Fruit fly (Drosophila melanogaster) whole organism, embryonic: ENCODE results near the gene Syx13.
A peak's percentile ranks its signal among the peaks of the same experiment; 100 is the strongest.

ENCODE experiments used
- Atf3 ChIP-seq: fragments of 200-800 bp; sonication (Bioruptor generic); optimal IDR thresholded peaks from 3 replicates; lab custom pipeline; 2016; ENCODE audit warnings: missing biosample characterization, missing genetic modification characterization
- BtbVII ChIP-seq: fragments of 200-800 bp; sonication (Bioruptor generic); optimal IDR thresholded peaks from 3 replicates; lab custom pipeline; 2017; ENCODE audit warnings: missing biosample characterization, mild to moderate bottlenecking, missing genetic modification characterization
- CG10274 ChIP-seq: fragments of 200-800 bp; sonication (Bioruptor generic); optimal IDR thresholded peaks from 3 replicates; lab custom pipeline; 2017; ENCODE audit warnings: missing biosample characterization, mild to moderate bottlenecking, missing genetic modification characterization
- CG10565 ChIP-seq: fragments of 200-800 bp; sonication (Bioruptor generic); optimal IDR thresholded peaks from 3 replicates; lab custom pipeline; 2016; ENCODE audit warnings: missing biosample characterization, mild to moderate bottlenecking, missing genetic modification characterization
- CG12104 ChIP-seq: fragments of 200-800 bp; sonication (Bioruptor generic); optimal IDR thresholded peaks from 3 replicates; lab custom pipeline; 2016; ENCODE audit warnings: missing biosample characterization, missing genetic modification characterization
- CG12219 ChIP-seq: fragments of 200-800 bp; sonication (Bioruptor generic); optimal IDR thresholded peaks from 3 replicates; lab custom pipeline; 2018; ENCODE audit warnings: missing biosample characterization, mild to moderate bottlenecking, missing genetic modification characterization
- CG12391 ChIP-seq: fragments of 200-800 bp; sonication (Bioruptor generic); optimal IDR thresholded peaks from 3 replicates; lab custom pipeline; 2018; ENCODE audit warnings: missing biosample characterization, mild to moderate bottlenecking, missing genetic modification characterization, moderate library complexity
- CG12659 ChIP-seq: fragments of 200-800 bp; sonication (Bioruptor generic); optimal IDR thresholded peaks from 3 replicates; lab custom pipeline; 2017; ENCODE audit warnings: mild to moderate bottlenecking, missing biosample characterization, missing genetic modification reagents, missing genetic modification characterization
- CG14014 ChIP-seq: fragments of 200-800 bp; sonication (Bioruptor generic); IDR thresholded peaks from 2 replicates; pipeline ENCODE4 v1.3.6; 2022; ENCODE audit warnings: missing biosample characterization, missing genetic modification characterization
- CG14441 ChIP-seq: fragments of 200-800 bp; sonication (Bioruptor generic); IDR thresholded peaks from 2 replicates; pipeline ENCODE4 v1.3.6; 2022; ENCODE audit warnings: missing biosample characterization, missing genetic modification characterization
- CG16779 ChIP-seq: fragments of 200-800 bp; sonication (Bioruptor generic); IDR thresholded peaks from 2 replicates; pipeline ENCODE4 v1.3.6; 2022; ENCODE audit warnings: missing biosample characterization, missing genetic modification characterization
- CG17912 ChIP-seq: fragments of 200-800 bp; sonication (Bioruptor generic); optimal IDR thresholded peaks from 2 replicates; lab custom pipeline; 2018; ENCODE audit warnings: missing biosample characterization, mild to moderate bottlenecking, missing genetic modification characterization
- CG1832 ChIP-seq: fragments of 200-800 bp; sonication (Bioruptor generic); optimal IDR thresholded peaks from 2 replicates; lab custom pipeline; 2017; ENCODE audit warnings: missing biosample characterization, mild to moderate bottlenecking, missing genetic modification characterization, inconsistent platforms
- CG30431 ChIP-seq: fragments of 200-800 bp; sonication (Bioruptor generic); optimal IDR thresholded peaks from 2 replicates; lab custom pipeline; 2017; ENCODE audit warnings: missing biosample characterization, missing genetic modification characterization
- CG31441 ChIP-seq: fragments of 200-800 bp; sonication (Bioruptor generic); IDR thresholded peaks from 2 replicates; pipeline ENCODE4 v1.3.6; 2022; ENCODE audit warnings: missing biosample characterization, missing genetic modification characterization
- CG33213 ChIP-seq: fragments of 200-800 bp; sonication (Bioruptor generic); optimal IDR thresholded peaks from 3 replicates; lab custom pipeline; 2016; ENCODE audit warnings: missing biosample characterization, missing genetic modification characterization
- CG4282 ChIP-seq: fragments of 200-800 bp; sonication (Bioruptor generic); optimal IDR thresholded peaks from 2 replicates; lab custom pipeline; 2016; ENCODE audit warnings: missing biosample characterization, missing genetic modification characterization
- CG4854 ChIP-seq: fragments of 200-800 bp; sonication (Bioruptor generic); optimal IDR thresholded peaks from 2 replicates; lab custom pipeline; 2016; ENCODE audit warnings: missing biosample characterization, missing genetic modification characterization, inconsistent platforms
- CG5245 ChIP-seq: fragments of 200-800 bp; sonication (Bioruptor generic); optimal IDR thresholded peaks from 3 replicates; lab custom pipeline; 2016; ENCODE audit warnings: missing biosample characterization, missing genetic modification characterization
- CG6689 ChIP-seq: fragments of 200-800 bp; sonication (Bioruptor generic); IDR thresholded peaks from 2 replicates; pipeline ENCODE4 v1.3.6; 2022; ENCODE audit warnings: missing biosample characterization, missing genetic modification characterization
- CG6854 ChIP-seq: fragments of 200-800 bp; sonication (Bioruptor generic); optimal IDR thresholded peaks from 3 replicates; lab custom pipeline; 2017; ENCODE audit warnings: missing biosample characterization, mild to moderate bottlenecking, missing genetic modification characterization
- CG7357 ChIP-seq: fragments of 200-800 bp; sonication (Bioruptor generic); IDR thresholded peaks from 3 replicates; pipeline ENCODE4 v1.3.6; 2022; ENCODE audit warnings: missing biosample characterization, missing genetic modification characterization
- CG8089 ChIP-seq: fragments of 200-800 bp; sonication (Bioruptor generic); optimal IDR thresholded peaks from 3 replicates; lab custom pipeline; 2016; ENCODE audit warnings: missing biosample characterization, missing genetic modification characterization
- CG8765 ChIP-seq: fragments of 200-800 bp; sonication (Bioruptor generic); IDR thresholded peaks from 2 replicates; pipeline ENCODE4 v1.3.6; 2022; ENCODE audit warnings: missing biosample characterization, missing genetic modification characterization
- D19A ChIP-seq: fragments of 200-800 bp; optimal IDR thresholded peaks from 3 replicates; lab custom pipeline; 2019; ENCODE audit warnings: missing biosample characterization, mild to moderate bottlenecking, missing genetic modification characterization, moderate library complexity
- D19B ChIP-seq: fragments of 200-800 bp; sonication (Bioruptor generic); optimal IDR thresholded peaks from 2 replicates; lab custom pipeline; 2017; ENCODE audit warnings: missing biosample characterization, mild to moderate bottlenecking, missing genetic modification characterization
- Dad ChIP-seq: fragments of 200-800 bp; sonication (Bioruptor generic); optimal IDR thresholded peaks from 3 replicates; lab custom pipeline; 2016; ENCODE audit warnings: missing biosample characterization, missing genetic modification characterization
- HLHmδ ChIP-seq: fragments of 200-800 bp; sonication (Bioruptor generic); optimal IDR thresholded peaks from 2 replicates; lab custom pipeline; 2018; ENCODE audit warnings: missing biosample characterization, mild to moderate bottlenecking, missing genetic modification characterization, moderate library complexity
- Lhr ChIP-seq: fragments of 200-800 bp; sonication (Bioruptor generic); optimal IDR thresholded peaks from 3 replicates; lab custom pipeline; 2017; ENCODE audit warnings: mild to moderate bottlenecking, missing biosample characterization, missing genetic modification reagents, missing genetic modification characterization
- NC2α ChIP-seq: fragments of 200-800 bp; sonication (Bioruptor generic); optimal IDR thresholded peaks from 2 replicates; lab custom pipeline; 2016; ENCODE audit warnings: missing biosample characterization, missing genetic modification characterization
- Nf-YB ChIP-seq: fragments of 200-800 bp; sonication (Bioruptor generic); optimal IDR thresholded peaks from 3 replicates; lab custom pipeline; 2019; ENCODE audit warnings: missing biosample characterization, mild to moderate bottlenecking, missing genetic modification characterization, moderate library complexity
- Pdp1 ChIP-seq, 2 experiments: fragments of 200-800 bp; sonication (Bioruptor generic); optimal IDR thresholded peaks; 3 replicates each; lab custom pipeline; 2016; ENCODE audit warnings: missing biosample characterization in 2 of 2, missing genetic modification characterization in 2 of 2, mild to moderate bottlenecking in 1 of 2, moderate library complexity in 1 of 2
- Xbp1 ChIP-seq: fragments of 200-800 bp; sonication (Bioruptor generic); optimal IDR thresholded peaks from 3 replicates; lab custom pipeline; 2016; ENCODE audit warnings: missing biosample characterization, mild to moderate bottlenecking, missing genetic modification characterization
- ap ChIP-seq: fragments of 200-800 bp; sonication (Bioruptor generic); IDR thresholded peaks from 2 replicates; pipeline ENCODE4 v1.3.6; 2022; ENCODE audit warnings: missing biosample characterization, missing genetic modification characterization
- btn ChIP-seq: fragments of 200-800 bp; sonication (Bioruptor generic); optimal IDR thresholded peaks from 2 replicates; lab custom pipeline; 2016; ENCODE audit warnings: missing biosample characterization, missing genetic modification characterization
- chinmo ChIP-seq: fragments of 200-800 bp; sonication (Bioruptor generic); IDR thresholded peaks from 4 replicates; pipeline ENCODE4 v1.3.6; 2022; ENCODE audit warnings: missing biosample characterization, missing genetic modification characterization; ENCODE audit not compliant: partially characterized antibody
- crc ChIP-seq: fragments of 200-800 bp; sonication (Bioruptor generic); optimal IDR thresholded peaks from 2 replicates; lab custom pipeline; 2016; ENCODE audit warnings: missing biosample characterization, missing genetic modification characterization
- dmrt99B ChIP-seq: fragments of 200-800 bp; sonication (Bioruptor generic); optimal IDR thresholded peaks from 2 replicates; lab custom pipeline; 2018; ENCODE audit warnings: missing biosample characterization, mild to moderate bottlenecking, missing genetic modification characterization, moderate library complexity
- eyg ChIP-seq: fragments of 200-800 bp; sonication (Bioruptor generic); optimal IDR thresholded peaks from 3 replicates; lab custom pipeline; 2016; ENCODE audit warnings: missing biosample characterization, missing genetic modification characterization
- grn ChIP-seq: fragments of 200-800 bp; sonication (Bioruptor generic); optimal IDR thresholded peaks from 3 replicates; lab custom pipeline; 2017; ENCODE audit warnings: missing biosample characterization, missing genetic modification characterization
- ken ChIP-seq: fragments of 200-800 bp; sonication (Bioruptor generic); IDR thresholded peaks from 3 replicates; pipeline ENCODE4 v1.3.6; 2022; ENCODE audit warnings: missing biosample characterization, missing genetic modification characterization
- lmd ChIP-seq: fragments of 200-800 bp; sonication (Bioruptor generic); IDR thresholded peaks from 2 replicates; pipeline ENCODE4 v1.3.6; 2022; ENCODE audit warnings: missing biosample characterization, missing genetic modification characterization
- nau ChIP-seq: fragments of 200-800 bp; sonication (Bioruptor generic); optimal IDR thresholded peaks from 3 replicates; lab custom pipeline; 2017; ENCODE audit warnings: missing biosample characterization, mild to moderate bottlenecking, missing genetic modification characterization, missing genetic modification reagents
- odd ChIP-seq: fragments of 200-800 bp; sonication (Bioruptor generic); optimal IDR thresholded peaks from 2 replicates; lab custom pipeline; 2017; ENCODE audit warnings: missing biosample characterization, mild to moderate bottlenecking, missing genetic modification characterization
- pnt ChIP-seq: fragments of 200-800 bp; sonication (Bioruptor generic); optimal IDR thresholded peaks from 3 replicates; lab custom pipeline; 2016; ENCODE audit warnings: missing biosample characterization, missing genetic modification characterization
- sc ChIP-seq, 3 experiments: fragments of >200 bp in 2 of 3; fragments of 200-800 bp in 1 of 3; sonication (Bioruptor generic) in 1 of 3; optimal IDR thresholded peaks; 2 replicates in 2 of 3; 3 replicates in 1 of 3; lab custom pipeline; 2017; ENCODE audit warnings: mild to moderate bottlenecking in 1 of 3, missing biosample characterization in 1 of 3, missing genetic modification characterization in 1 of 3, missing genetic modification reagents in 1 of 3
- sens-2 ChIP-seq: fragments of 200-800 bp; sonication (Bioruptor generic); IDR thresholded peaks from 2 replicates; pipeline ENCODE4 v1.3.6; 2022; ENCODE audit warnings: missing biosample characterization, missing genetic modification characterization
- ttk ChIP-seq: fragments of 200-800 bp; sonication (Bioruptor generic); IDR thresholded peaks from 2 replicates; pipeline ENCODE4 v2.1.2; 2022; ENCODE audit warnings: missing biosample characterization, missing genetic modification characterization
- zf30C ChIP-seq: fragments of 200-800 bp; sonication (Bioruptor generic); optimal IDR thresholded peaks from 3 replicates; lab custom pipeline; 2018; ENCODE audit warnings: missing biosample characterization, mild to moderate bottlenecking, missing genetic modification characterization

Syx13 gene

DNA sequence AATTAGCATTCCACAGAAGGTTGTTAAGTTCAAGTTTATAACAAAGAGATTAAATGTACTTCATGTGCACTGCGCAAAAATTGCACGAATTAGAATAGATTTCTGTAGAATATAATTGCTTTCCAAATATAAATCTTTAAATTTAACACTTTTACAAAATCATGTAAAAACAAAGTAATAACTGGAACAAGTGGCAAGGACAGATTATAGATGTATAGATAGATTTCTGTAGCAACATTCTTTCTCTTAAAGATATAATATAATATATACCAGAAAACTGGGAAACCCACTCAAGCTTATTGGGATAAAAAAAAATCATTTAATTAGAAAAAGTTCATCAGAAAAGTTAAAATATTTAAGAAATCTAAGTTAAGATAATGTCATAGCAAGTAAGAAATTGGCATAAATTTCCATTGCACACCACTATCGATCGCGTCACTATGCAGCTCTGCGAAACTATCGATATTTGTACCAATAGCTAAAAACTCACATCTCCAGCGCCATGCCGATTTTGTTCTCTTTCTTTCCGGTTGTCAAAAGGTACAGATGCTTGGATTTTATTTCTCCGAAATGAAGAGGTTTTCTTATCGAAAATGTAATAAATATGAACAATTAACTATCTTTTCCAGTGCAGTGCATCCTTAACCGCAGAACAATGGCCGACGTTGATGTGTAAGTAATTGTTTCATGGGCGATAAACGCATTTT is 21.2 kb upstream of the Syx13 start, which contains the start of gene RpS12 (continued):
- TF ChIP-seq Lhr (GFP tag; lab: Kevin White, UChicago) (peak; percentile 54), CG12104 (GFP tag; lab: Kevin White, UChicago) (peak; percentile 77), CG12219 (GFP tag; lab: Kevin White, UChicago) (peak; percentile 72), lmd (GFP tag; lab: Robert Waterston, UW) (peak; percentile 59), CG12659 (GFP tag; lab: Kevin White, UChicago) (peak; percentile 73), crc (GFP tag; lab: Kevin White, UChicago) (peak; percentile 66), CG33213 (GFP tag; lab: Kevin White, UChicago) (peak; percentile 81), pnt (GFP tag; lab: Kevin White, UChicago) (peak; percentile 64), Pdp1 (GFP tag; optimal IDR thresholded peaks at IDR 0.05; lab: Kevin White, UChicago) (peak; percentile 65 to 70), NC2α (GFP tag; lab: Kevin White, UChicago) (peak; percentile 67), CG4854 (peak; percentile 71), CG17912 (peak; percentile 82), ken (GFP tag; lab: Robert Waterston, UW) (peak; percentile 76; the same call in 2 of the 3 replicates), eyg (GFP tag; lab: Kevin White, UChicago) (peak; percentile 71), CG10274 (GFP tag; lab: Kevin White, UChicago) (peak; percentile 63), Atf3 (peak; percentile 81), CG8089 (GFP tag; lab: Kevin White, UChicago) (peak; percentile 83), CG6854 (GFP tag; lab: Kevin White, UChicago) (peak; percentile 68), sens-2 (GFP tag; lab: Robert Waterston, UW) (peak; percentile 75), CG8765 (GFP tag; lab: Robert Waterston, UW) (no peak), CG30431 (GFP tag; lab: Kevin White, UChicago) (peak; percentile 63), grn (GFP tag; lab: Kevin White, UChicago) (no peak), Dad (GFP tag; lab: Kevin White, UChicago) (peak; percentile 78), zf30C (GFP tag; lab: Kevin White, UChicago) (no peak), CG5245 (GFP tag; lab: Kevin White, UChicago) (peak; percentile 27), CG4282 (GFP tag; lab: Kevin White, UChicago) (peak; percentile 62), CG14014 (GFP tag; lab: Robert Waterston, UW) (peak; percentile 79), btn (peak; percentile 4), ap (peak; percentile 68), odd (GFP tag; lab: Kevin White, UChicago) (peak; percentile 79), D19A (tag; lab: Kevin White, UChicago) (no peak), CG10565 (GFP tag; lab: Kevin White, UChicago) (peak; percentile 1), sc (optimal IDR thresholded peaks at IDR 0.05; lab: Kevin White, UChicago) (no peak), sc (GFP tag; optimal IDR thresholded peaks at IDR 0.05; lab: Kevin White, UChicago) (peak; percentile 43), BtbVII (GFP tag; lab: Kevin White, UChicago) (peak; percentile 77), CG1832 (GFP tag; lab: Kevin White, UChicago) (no peak), HLHmδ (GFP tag; lab: Kevin White, UChicago) (peak; percentile 68), chinmo (GFP tag; lab: Robert Waterston, UW) (peak; percentile 60; the same call in 1 of the 4 replicates), CG7357 (peak; percentile 84), ttk (GFP tag; lab: Robert Waterston, UW) (peak; percentile 69), Nf-YB (GFP tag; lab: Kevin White, UChicago) (peak; percentile 54), CG31441 (GFP tag; lab: Robert Waterston, UW) (peak; percentile 47), dmrt99B (tag; lab: Kevin White, UChicago) (peak; percentile 54), CG6689 (peak; percentile 36; the same call in 1 of the 2 replicates), CG12391 (tag; lab: Kevin White, UChicago) (peak; percentile 73), CG14441 (GFP tag; lab: Robert Waterston, UW) (peak; percentile 77), D19B (GFP tag; lab: Kevin White, UChicago) (peak; percentile 51), nau (GFP tag; lab: Kevin White, UChicago) (peak; percentile 81), Xbp1 (GFP tag; lab: Kevin White, UChicago) (peak; percentile 79), CG16779 (GFP tag; lab: Robert Waterston, UW) (peak; percentile 69)
